Worm (Caenorhabditis elegans) whole organism, mixed stage, embryonic: ENCODE data around the gene par-1.

Source experiments
- ceh-43 ChIP-seq: fragments of 200-800 bp; sonication (Bioruptor generic); optimal IDR thresholded peaks from 2 replicates; lab custom pipeline; 2018; ENCODE audit warnings: mild to moderate bottlenecking, missing genetic modification characterization, moderate library complexity, missing compliant biosample characterization
- drap-1 ChIP-seq: fragments of 200-800 bp; sonication (Bioruptor generic); optimal IDR thresholded peaks from 3 replicates; lab custom pipeline; 2018; ENCODE audit warnings: mild to moderate bottlenecking, missing genetic modification characterization, missing compliant biosample characterization
- elt-3 ChIP-seq: fragments of 150-350 bp; optimal IDR thresholded peaks from 2 replicates; lab custom pipeline; 2014; ENCODE audit warnings: missing biosample characterization, missing genetic modification characterization
- nhr-237 ChIP-seq: fragments of 150-350 bp; optimal IDR thresholded peaks from 2 replicates; lab custom pipeline; 2014; ENCODE audit warnings: missing biosample characterization, missing genetic modification characterization
- ztf-11 ChIP-seq: fragments of 150-350 bp; optimal IDR thresholded peaks from 2 replicates; lab custom pipeline; 2014; ENCODE audit warnings: missing biosample characterization, missing genetic modification characterization

ce11 chrV:14179947-14180346 lies 34.8 kb upstream of the par-1 start, which contains the start of gene ZC376.8:
- TF ChIP-seq ceh-43 (GFP tag; lab: Kevin White, UChicago) (no peak), drap-1 (GFP tag; lab: Kevin White, UChicago) (no peak), elt-3 (tag; lab: Kevin White, UChicago) (no peak), nhr-237 (no peak), ztf-11 (tag; lab: Kevin White, UChicago) (no peak)
